Worm (Caenorhabditis elegans): Measurements from ENCODE around the gene fbxb-41.

DNA sequence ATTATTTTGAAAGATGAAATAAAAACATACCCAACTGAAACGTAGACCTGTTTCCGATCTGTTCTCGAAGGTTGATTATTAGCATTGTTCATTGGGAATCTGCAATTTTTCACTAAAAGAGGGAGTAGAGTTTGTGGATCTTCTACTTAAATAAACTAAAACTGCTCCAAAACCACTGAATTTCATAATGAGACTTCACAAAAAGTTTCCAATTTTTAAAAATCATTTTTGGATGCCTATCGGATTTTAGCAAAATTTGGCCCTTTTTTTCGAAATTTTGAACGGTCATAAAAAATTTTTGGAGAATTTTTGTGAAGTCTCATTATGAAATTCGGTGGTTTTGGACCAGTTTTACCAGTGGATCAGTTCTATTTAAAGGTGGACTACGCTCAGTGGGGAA lies 24.8 kb upstream of the fbxb-41 start, which contains the start of gene K02E7.10:
- TF ChIP-seq cog-1 (tag; optimal IDR thresholded peaks at IDR 0.05), result no peak
- no peak for TF ChIP-seq flt-1 (GFP tag; IDR thresholded peaks at IDR 0.05)
- no peak for TF ChIP-seq ztf-23 (GFP tag; IDR thresholded peaks at IDR 0.05)
- TF ChIP-seq med-1 (GFP tag; optimal IDR thresholded peaks at IDR 0.05; ENCODE audit: insufficient read depth), result no peak
- TF ChIP-seq ref-1 (GFP tag; conservative IDR thresholded peaks at IDR 0.05), result no peak
- no peak for TF ChIP-seq klf-2 (GFP tag; conservative IDR thresholded peaks at IDR 0.05)
- no peak for TF ChIP-seq tab-1 (GFP tag; IDR thresholded peaks at IDR 0.05)
- TF ChIP-seq ztf-29 (GFP tag; IDR thresholded peaks at IDR 0.05), result no peak
